Worm (Caenorhabditis elegans) whole organism, L4/young adult: ENCODE measurements around the gene set-2.

ENCODE experiments used
- dao-5 ChIP-seq: sonication (generic microtip); optimal IDR thresholded peaks from 2 replicates; lab custom pipeline; 2016; ENCODE audit warnings: missing genotype, missing genetic modification characterization, moderate library complexity, missing compliant biosample characterization
- him-1 ChIP-seq: sonication (generic microtip); optimal IDR thresholded peaks from 2 replicates; lab custom pipeline; 2016; ENCODE audit warnings: missing genotype, missing genetic modification reagents, missing genetic modification characterization, missing compliant biosample characterization

DNA sequence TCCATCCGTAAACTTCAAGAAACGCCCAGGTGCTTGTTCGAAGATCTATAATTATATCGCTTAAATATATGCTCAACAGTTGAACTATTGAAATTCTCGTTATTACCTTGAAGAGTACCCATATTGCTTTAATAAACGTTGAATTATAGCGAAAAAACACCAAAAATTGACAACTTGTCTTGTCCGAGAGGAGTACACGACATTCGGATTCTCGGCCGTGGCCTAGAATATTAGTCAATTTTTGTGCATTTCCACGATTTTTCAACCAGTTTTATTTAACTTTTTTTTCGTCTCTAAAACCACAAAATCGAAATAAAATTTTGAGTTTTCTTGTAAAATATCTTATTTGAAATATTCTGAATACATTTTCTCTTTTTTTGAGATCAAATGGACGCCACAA, 17.7 kb downstream of the set-2 start, which contains the start of the genes F26F4.9 and cee-1:
- TF ChIP-seq him-1 (tag; lab: Kevin White, UChicago) (no peak), dao-5 (tag; lab: Kevin White, UChicago) (no peak)
